Worm (Caenorhabditis elegans): ENCODE data around the gene D2023.6.

D2023.6 gene

DNA sequence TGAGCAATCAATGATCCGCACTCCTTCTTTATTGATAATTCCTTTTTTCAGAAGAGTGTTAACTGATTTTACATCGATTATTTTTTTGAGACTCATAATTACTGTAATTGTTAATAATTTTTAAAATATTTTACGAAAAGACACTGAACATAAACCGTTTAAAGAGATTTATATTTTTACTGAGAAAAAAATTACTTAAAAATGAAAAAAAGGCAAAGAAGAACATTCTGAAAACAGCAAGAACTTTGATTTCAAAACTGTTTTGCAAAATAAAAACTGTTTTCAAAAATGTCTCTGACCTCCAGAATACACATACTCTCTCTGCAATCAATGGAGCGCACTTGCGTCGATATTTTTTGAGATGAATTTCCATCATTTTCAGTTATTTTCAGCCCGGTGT is at the start of gene D2023.6, which contains the start of gene mpst-1:
Gene D2023.6 (plus strand): TSS at position 388 of the 400 bp plus-strand sequence.
Gene mpst-1 (minus strand): TSS at position 101 of the 400 bp plus-strand sequence.
- no peak for TF ChIP-seq nhr-25 (tag; optimal IDR thresholded peaks at IDR 0.05)
- peak; percentile 4 for TF ChIP-seq C34F6.9 (tag; optimal IDR thresholded peaks at IDR 0.05)

DNA sequence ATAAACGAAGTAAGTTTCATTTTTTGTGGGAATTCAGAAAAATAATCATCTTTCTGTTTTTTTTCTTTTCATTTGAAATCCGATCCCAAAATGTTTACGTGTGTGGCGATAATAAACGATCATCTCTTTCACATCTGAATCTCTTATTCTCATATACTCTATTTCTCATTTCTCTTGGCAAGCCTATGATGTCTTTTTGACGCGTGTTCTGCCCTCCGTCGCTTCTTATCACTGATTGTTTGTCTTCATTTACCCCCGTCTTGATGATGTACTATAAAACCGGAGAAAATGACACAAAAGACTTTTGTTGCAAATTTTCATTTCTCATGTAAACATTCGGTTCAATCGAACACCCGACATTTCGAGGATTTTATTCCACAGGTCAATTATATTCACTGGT is 49.3 kb upstream of the D2023.6 start:
- TF ChIP-seq lsy-2 (tag; optimal IDR thresholded peaks at IDR 0.05): peak in 1 of 2 experiments; percentile 45
- peak; percentile 27 for TF ChIP-seq F13H6.1 (tag; optimal IDR thresholded peaks at IDR 0.05)
- no peak for TF ChIP-seq Y55F3AM.14 (GFP tag; optimal IDR thresholded peaks at IDR 0.05)
- no peak for TF ChIP-seq zag-1 (tag; optimal IDR thresholded peaks at IDR 0.05)
- TF ChIP-seq sma-3 (GFP tag; optimal IDR thresholded peaks at IDR 0.05): peak; percentile 11
- TF ChIP-seq dmd-4 (tag; optimal IDR thresholded peaks at IDR 0.05): no peak
- TF ChIP-seq skn-1 (tag; optimal IDR thresholded peaks at IDR 0.05): no peak
- no peak for TF ChIP-seq nhr-10 (tag; optimal IDR thresholded peaks at IDR 0.05)
- peak; percentile 27 for TF ChIP-seq gmeb-1 (tag; optimal IDR thresholded peaks at IDR 0.05)
- no peak for TF ChIP-seq nhr-12 (tag; optimal IDR thresholded peaks at IDR 0.05)
- TF ChIP-seq fos-1 (tag; optimal IDR thresholded peaks at IDR 0.05): peak; percentile 81
- TF ChIP-seq nhr-23 (tag; optimal IDR thresholded peaks at IDR 0.05): no peak
- no peak for TF ChIP-seq peb-1 (tag; optimal IDR thresholded peaks at IDR 0.05)
- no peak for TF ChIP-seq unc-62 (GFP tag; optimal IDR thresholded peaks at IDR 0.05)
- TF ChIP-seq nhr-237 (tag; optimal IDR thresholded peaks at IDR 0.05): no peak
- TF ChIP-seq ceh-82 (tag; optimal IDR thresholded peaks at IDR 0.05): no peak
- no peak for TF ChIP-seq mbf-1 (tag; optimal IDR thresholded peaks at IDR 0.05)
- no peak for TF ChIP-seq ztf-4 (tag; optimal IDR thresholded peaks at IDR 0.05)
- no peak for TF ChIP-seq snpc-4 (tag; optimal IDR thresholded peaks at IDR 0.05)
- TF ChIP-seq ztf-1 (GFP tag; conservative IDR thresholded peaks at IDR 0.05): no peak
- TF ChIP-seq nhr-21 (tag; optimal IDR thresholded peaks at IDR 0.05): peak; percentile 11
- peak; percentile 25 for TF ChIP-seq nhr-25 (tag; optimal IDR thresholded peaks at IDR 0.05)
- peak; percentile 74 for TF ChIP-seq sma-9 (GFP tag; optimal IDR thresholded peaks at IDR 0.05)
- TF ChIP-seq sma-9 (tag; optimal IDR thresholded peaks at IDR 0.05): no peak
- peak; percentile 58 for TF ChIP-seq crh-2 (tag; optimal IDR thresholded peaks at IDR 0.05)
- TF ChIP-seq alr-1 (tag; optimal IDR thresholded peaks at IDR 0.05): no peak
- no peak for TF ChIP-seq nhr-77 (tag; optimal IDR thresholded peaks at IDR 0.05)
- TF ChIP-seq blmp-1 (tag; optimal IDR thresholded peaks at IDR 0.05; ENCODE audit: insufficient read depth): peak; percentile 15
- TF ChIP-seq lin-39 (tag; optimal IDR thresholded peaks at IDR 0.05): no peak
- no peak for TF ChIP-seq aly-2 (tag; optimal IDR thresholded peaks at IDR 0.05)
- TF ChIP-seq mdl-1 (tag; optimal IDR thresholded peaks at IDR 0.05): no peak
- TF ChIP-seq ztf-11 (tag; optimal IDR thresholded peaks at IDR 0.05): no peak
- no peak for TF ChIP-seq ZK546.5 (tag; optimal IDR thresholded peaks at IDR 0.05)
- no peak for TF ChIP-seq R02D3.7 (tag; optimal IDR thresholded peaks at IDR 0.05)
- no peak for TF ChIP-seq egl-27 (tag; optimal IDR thresholded peaks at IDR 0.05)
- no peak for TF ChIP-seq unc-39 (tag; optimal IDR thresholded peaks at IDR 0.05)
- no peak for TF ChIP-seq sem-4 (tag; optimal IDR thresholded peaks at IDR 0.05)
- peak; percentile 18 for TF ChIP-seq nhr-129 (tag; optimal IDR thresholded peaks at IDR 0.05)
- no peak for TF ChIP-seq lin-11 (tag; optimal IDR thresholded peaks at IDR 0.05)
- TF ChIP-seq nhr-11 (tag; optimal IDR thresholded peaks at IDR 0.05): no peak
- no peak for TF ChIP-seq unc-55 (GFP tag; optimal IDR thresholded peaks at IDR 0.05)
- no peak for TF ChIP-seq C34F6.9 (tag; optimal IDR thresholded peaks at IDR 0.05)
- no peak for TF ChIP-seq elt-1 (tag; optimal IDR thresholded peaks at IDR 0.05)
- no peak for TF ChIP-seq nhr-6 (tag; optimal IDR thresholded peaks at IDR 0.05)
- TF ChIP-seq lin-13 (GFP tag; optimal IDR thresholded peaks at IDR 0.05): no peak
- TF ChIP-seq elt-3 (tag; optimal IDR thresholded peaks at IDR 0.05): no peak
- no peak for TF ChIP-seq ama-1 (optimal IDR thresholded peaks at IDR 0.05)
- no peak for TF ChIP-seq ceh-16 (tag; optimal IDR thresholded peaks at IDR 0.05)
- no peak for TF ChIP-seq mab-5 (tag; optimal IDR thresholded peaks at IDR 0.05)
